Worm (Caenorhabditis elegans): ENCODE data around the gene mks-2.
A peak's percentile ranks its signal among the peaks of the same experiment; 100 is the strongest.

Gene mks-2

ce11 chrII:6181337-6181736 is 37.9 kb downstream of the mks-2 start (continued):
- TF ChIP-seq alr-1 (tag; optimal IDR thresholded peaks at IDR 0.05) (no peak), fos-1 (tag; optimal IDR thresholded peaks at IDR 0.05) (no peak), egl-27 (tag; optimal IDR thresholded peaks at IDR 0.05) (no peak), nhr-11 (tag; optimal IDR thresholded peaks at IDR 0.05) (no peak), ZK546.5 (tag; optimal IDR thresholded peaks at IDR 0.05) (no peak), mbf-1 (tag; optimal IDR thresholded peaks at IDR 0.05) (no peak), crh-2 (tag; optimal IDR thresholded peaks at IDR 0.05) (no peak), sem-4 (tag; optimal IDR thresholded peaks at IDR 0.05) (no peak), nhr-237 (tag; optimal IDR thresholded peaks at IDR 0.05) (no peak), ceh-82 (tag; optimal IDR thresholded peaks at IDR 0.05) (no peak), nhr-129 (tag; optimal IDR thresholded peaks at IDR 0.05) (peak; percentile 38)

ce11 chrII:6180552-6180951 is 38.7 kb downstream of the mks-2 start:
- TF ChIP-seq fos-1 (tag; optimal IDR thresholded peaks at IDR 0.05) (no peak), nhr-129 (tag; optimal IDR thresholded peaks at IDR 0.05) (no peak), nhr-23 (tag; optimal IDR thresholded peaks at IDR 0.05) (no peak), crh-2 (tag; optimal IDR thresholded peaks at IDR 0.05) (no peak), unc-39 (tag; optimal IDR thresholded peaks at IDR 0.05) (no peak), ztf-1 (GFP tag; conservative IDR thresholded peaks at IDR 0.05) (no peak), ztf-11 (tag; optimal IDR thresholded peaks at IDR 0.05) (no peak), mab-5 (tag; optimal IDR thresholded peaks at IDR 0.05) (no peak), snpc-4 (tag; optimal IDR thresholded peaks at IDR 0.05) (no peak), mbf-1 (tag; optimal IDR thresholded peaks at IDR 0.05) (no peak)

DNA sequence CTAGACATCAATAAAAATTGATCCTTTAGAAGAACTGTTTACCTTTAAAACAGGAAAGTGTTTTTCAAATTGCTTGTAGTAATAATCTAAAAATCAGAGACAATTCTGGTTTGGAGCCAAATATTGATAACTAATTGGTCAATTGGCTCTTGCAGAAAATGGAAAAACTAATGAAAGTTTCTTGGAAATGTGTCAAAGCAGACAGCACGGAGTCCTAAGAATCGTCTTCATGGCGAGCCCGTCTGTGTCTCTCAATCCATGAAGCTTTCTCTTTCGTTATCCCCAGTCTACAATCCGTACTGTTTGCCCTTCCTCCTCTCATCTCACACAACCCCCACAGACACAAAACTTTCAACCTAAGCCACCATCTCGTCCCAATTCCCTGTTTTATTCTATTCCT is 39.7 kb downstream of the mks-2 start, which contains the start of gene F40H3.1:
TSS of gene F40H3.1 (plus strand) at position 301 of the 400 bp plus-strand sequence.
- TF ChIP-seq nhr-21 (tag; optimal IDR thresholded peaks at IDR 0.05), result no peak
- TF ChIP-seq egl-27 (tag; optimal IDR thresholded peaks at IDR 0.05), result no peak
- no peak for TF ChIP-seq unc-39 (tag; optimal IDR thresholded peaks at IDR 0.05)
- TF ChIP-seq ZK546.5 (tag; optimal IDR thresholded peaks at IDR 0.05), result no peak
- no peak for TF ChIP-seq lin-39 (tag; optimal IDR thresholded peaks at IDR 0.05)
- no peak for TF ChIP-seq C34F6.9 (tag; optimal IDR thresholded peaks at IDR 0.05)
- no peak for TF ChIP-seq mbf-1 (tag; optimal IDR thresholded peaks at IDR 0.05)

ce11 chrII:6178743-6179129 is 40.5 kb downstream of the mks-2 start:
- TF ChIP-seq mbf-1 (tag; optimal IDR thresholded peaks at IDR 0.05) (no peak), lin-11 (tag; optimal IDR thresholded peaks at IDR 0.05) (no peak), Y55F3AM.14 (GFP tag; optimal IDR thresholded peaks at IDR 0.05) (no peak), sem-4 (tag; optimal IDR thresholded peaks at IDR 0.05) (no peak), ztf-1 (GFP tag; conservative IDR thresholded peaks at IDR 0.05) (no peak), nhr-129 (tag; optimal IDR thresholded peaks at IDR 0.05) (no peak), nhr-10 (tag; optimal IDR thresholded peaks at IDR 0.05) (no peak), ama-1 (optimal IDR thresholded peaks at IDR 0.05) (no peak), alr-1 (tag; optimal IDR thresholded peaks at IDR 0.05) (no peak)

DNA sequence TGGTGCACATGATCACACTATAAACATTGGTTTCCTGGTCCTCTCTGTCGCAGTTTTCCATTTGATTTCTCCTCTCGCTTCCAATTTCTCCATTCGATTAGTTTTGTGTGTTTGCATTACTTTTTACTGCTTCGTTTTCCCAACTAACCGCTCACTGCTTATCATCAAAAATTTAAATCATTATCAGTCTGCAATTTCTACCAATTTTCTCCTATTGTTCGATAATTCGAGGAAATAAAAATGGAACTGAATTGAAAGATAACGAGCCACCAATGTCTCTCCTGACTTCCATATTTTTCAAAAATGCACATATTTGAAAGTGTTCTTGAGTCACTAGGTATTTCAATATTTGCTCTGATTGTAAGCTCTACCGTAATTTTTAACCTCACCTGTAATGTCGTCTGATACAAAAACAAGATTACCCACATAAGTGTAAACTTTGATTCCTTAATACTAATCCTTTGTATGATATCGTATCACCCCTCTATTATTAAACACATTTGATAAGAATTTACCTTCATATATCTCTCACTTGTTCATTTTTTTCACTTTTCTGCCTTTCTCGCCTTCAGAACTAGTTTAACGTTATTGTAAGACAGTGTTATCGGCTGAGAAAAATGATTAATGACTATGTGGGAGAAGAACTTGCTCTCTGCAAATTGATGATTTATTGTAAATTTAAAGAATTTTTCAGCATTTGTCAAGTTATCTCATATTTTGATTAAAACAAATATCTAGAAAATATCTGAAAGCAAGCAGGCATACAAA is 41.1 kb downstream of the mks-2 start:
- TF ChIP-seq sma-9 (GFP tag; optimal IDR thresholded peaks at IDR 0.05), result peak; percentile 31
- TF ChIP-seq sma-9 (tag; optimal IDR thresholded peaks at IDR 0.05), result no peak
- TF ChIP-seq nhr-6 (tag; optimal IDR thresholded peaks at IDR 0.05), result no peak
- TF ChIP-seq nhr-129 (tag; optimal IDR thresholded peaks at IDR 0.05), result no peak
- peak; percentile 45 for TF ChIP-seq nhr-25 (tag; optimal IDR thresholded peaks at IDR 0.05)
- TF ChIP-seq blmp-1 (tag; optimal IDR thresholded peaks at IDR 0.05; ENCODE audit: insufficient read depth), result peak; percentile 62
- peak; percentile 82 for TF ChIP-seq fos-1 (tag; optimal IDR thresholded peaks at IDR 0.05)

ce11 chrII:6176154-6176897 is 42.9 kb downstream of the mks-2 start:
- TF ChIP-seq crh-2 (tag; optimal IDR thresholded peaks at IDR 0.05) (no peak), C34F6.9 (tag; optimal IDR thresholded peaks at IDR 0.05) (peak; percentile 36), sma-9 (GFP tag; optimal IDR thresholded peaks at IDR 0.05) (peak; percentile 23), sma-9 (tag; optimal IDR thresholded peaks at IDR 0.05) (no peak), sma-3 (GFP tag; optimal IDR thresholded peaks at IDR 0.05) (peak; percentile 37), elt-1 (tag; optimal IDR thresholded peaks at IDR 0.05) (peak; percentile 69), nhr-25 (tag; optimal IDR thresholded peaks at IDR 0.05) (peak; percentile 68), blmp-1 (tag; optimal IDR thresholded peaks at IDR 0.05; ENCODE audit: insufficient read depth) (peak; percentile 55), nhr-129 (tag; optimal IDR thresholded peaks at IDR 0.05) (peak; percentile 38), ceh-16 (tag; optimal IDR thresholded peaks at IDR 0.05) (peak; percentile 61), R02D3.7 (tag; optimal IDR thresholded peaks at IDR 0.05) (no peak), lsy-2 (tag; optimal IDR thresholded peaks at IDR 0.05) (peak in 1 of 2 experiments; percentile 37), nhr-23 (tag; optimal IDR thresholded peaks at IDR 0.05) (peak; percentile 66), Y55F3AM.14 (GFP tag; optimal IDR thresholded peaks at IDR 0.05) (no peak), unc-55 (GFP tag; optimal IDR thresholded peaks at IDR 0.05) (no peak)
